Fruit fly (Drosophila melanogaster) whole organism, embryonic: ENCODE results near the gene PolQ.

Source experiments
- CG10209 ChIP-seq: fragments of 200-800 bp; sonication (Bioruptor generic); optimal IDR thresholded peaks from 3 replicates; lab custom pipeline; 2017; ENCODE audit warnings: missing biosample characterization, mild to moderate bottlenecking, missing genetic modification characterization, missing genetic modification reagents
- CG1024 ChIP-seq: fragments of 200-800 bp; sonication (Bioruptor generic); IDR thresholded peaks from 2 replicates; pipeline ENCODE4 v1.3.6; 2022; ENCODE audit warnings: missing biosample characterization, missing genetic modification characterization
- CG11247 ChIP-seq: fragments of 200-800 bp; sonication (Bioruptor generic); IDR thresholded peaks from 2 replicates; pipeline ENCODE4 v1.3.6; 2022; ENCODE audit warnings: missing biosample characterization, missing genetic modification characterization
- CG12391 ChIP-seq: fragments of 200-800 bp; sonication (Bioruptor generic); optimal IDR thresholded peaks from 3 replicates; lab custom pipeline; 2018; ENCODE audit warnings: missing biosample characterization, mild to moderate bottlenecking, missing genetic modification characterization, moderate library complexity
- CG13894 ChIP-seq: fragments of 200-800 bp; sonication (Bioruptor generic); optimal IDR thresholded peaks from 3 replicates; lab custom pipeline; 2018; ENCODE audit warnings: missing biosample characterization, mild to moderate bottlenecking, missing genetic modification characterization, moderate library complexity
- CG14014 ChIP-seq: fragments of 200-800 bp; sonication (Bioruptor generic); IDR thresholded peaks from 2 replicates; pipeline ENCODE4 v1.3.6; 2022; ENCODE audit warnings: missing biosample characterization, missing genetic modification characterization
- CG1602 ChIP-seq: fragments of 200-800 bp; sonication (Bioruptor generic); optimal IDR thresholded peaks from 3 replicates; lab custom pipeline; 2016; ENCODE audit warnings: missing biosample characterization, missing genetic modification characterization
- CG16863 ChIP-seq: fragments of 200-800 bp; sonication (Bioruptor generic); optimal IDR thresholded peaks from 3 replicates; lab custom pipeline; 2016; ENCODE audit warnings: missing biosample characterization, missing genetic modification characterization
- CG30403 ChIP-seq: fragments of 200-800 bp; sonication (Bioruptor generic); optimal IDR thresholded peaks from 3 replicates; lab custom pipeline; 2016; ENCODE audit warnings: missing biosample characterization, missing genetic modification characterization
- CG31441 ChIP-seq: fragments of 200-800 bp; sonication (Bioruptor generic); IDR thresholded peaks from 2 replicates; pipeline ENCODE4 v1.3.6; 2022; ENCODE audit warnings: missing biosample characterization, missing genetic modification characterization
- CG32532 ChIP-seq: fragments of 200-800 bp; sonication (Bioruptor generic); IDR thresholded peaks from 2 replicates; pipeline ENCODE4 v1.3.6; 2022; ENCODE audit warnings: missing biosample characterization, missing genetic modification characterization
- CG32772 ChIP-seq: fragments of 200-800 bp; sonication (Bioruptor generic); IDR thresholded peaks from 2 replicates; pipeline ENCODE4 v1.3.6; 2022; ENCODE audit warnings: missing biosample characterization, missing genetic modification characterization
- CG43689 ChIP-seq: fragments of 200-800 bp; sonication (Bioruptor generic); IDR thresholded peaks from 2 replicates; pipeline ENCODE4 v1.3.6; 2022; ENCODE audit warnings: missing biosample characterization, missing genetic modification characterization
- CG6689 ChIP-seq: fragments of 200-800 bp; sonication (Bioruptor generic); IDR thresholded peaks from 2 replicates; pipeline ENCODE4 v1.3.6; 2022; ENCODE audit warnings: missing biosample characterization, missing genetic modification characterization
- CG7271 ChIP-seq: fragments of 200-800 bp; sonication (Bioruptor generic); optimal IDR thresholded peaks from 2 replicates; lab custom pipeline; 2018; ENCODE audit warnings: missing biosample characterization, mild to moderate bottlenecking, missing genetic modification characterization, moderate library complexity
- CG7556 ChIP-seq: fragments of 200-800 bp; sonication (Bioruptor generic); optimal IDR thresholded peaks from 2 replicates; lab custom pipeline; 2017; ENCODE audit warnings: missing biosample characterization, mild to moderate bottlenecking, missing genetic modification characterization
- CG7786 ChIP-seq: fragments of 200-800 bp; sonication (Bioruptor generic); optimal IDR thresholded peaks from 2 replicates; lab custom pipeline; 2016; ENCODE audit warnings: missing biosample characterization, missing genetic modification characterization
- CG8765 ChIP-seq: fragments of 200-800 bp; sonication (Bioruptor generic); IDR thresholded peaks from 2 replicates; pipeline ENCODE4 v1.3.6; 2022; ENCODE audit warnings: missing biosample characterization, missing genetic modification characterization
- CHES-1-like ChIP-seq: fragments of 200-800 bp; sonication (Bioruptor generic); optimal IDR thresholded peaks from 2 replicates; lab custom pipeline; 2016; ENCODE audit warnings: missing biosample characterization, missing genetic modification characterization
- Dad ChIP-seq: fragments of 200-800 bp; sonication (Bioruptor generic); optimal IDR thresholded peaks from 3 replicates; lab custom pipeline; 2016; ENCODE audit warnings: missing biosample characterization, missing genetic modification characterization
- Deaf1 ChIP-seq: fragments of 200-800 bp; optimal IDR thresholded peaks from 3 replicates; lab custom pipeline; 2019; ENCODE audit warnings: missing biosample characterization, mild to moderate bottlenecking, missing genetic modification characterization, moderate library complexity
- Dip2 ChIP-seq: fragments of 200-800 bp; sonication (Bioruptor generic); IDR thresholded peaks from 2 replicates; pipeline ENCODE4 v1.3.6; 2022; ENCODE audit warnings: missing biosample characterization, missing genetic modification characterization
- E2f1 ChIP-seq: fragments of 200-800 bp; sonication (Bioruptor generic); IDR thresholded peaks from 2 replicates; pipeline ENCODE4 v1.3.6; 2022; ENCODE audit warnings: missing biosample characterization, missing genetic modification characterization
- ERR ChIP-seq: fragments of 200-800 bp; sonication (Bioruptor generic); optimal IDR thresholded peaks from 2 replicates; lab custom pipeline; 2016; ENCODE audit warnings: missing biosample characterization, missing genetic modification characterization
- H2.0 ChIP-seq: fragments of 200-800 bp; sonication (Bioruptor generic); IDR thresholded peaks from 2 replicates; pipeline ENCODE4 v1.3.6; 2022; ENCODE audit warnings: missing biosample characterization, missing genetic modification characterization
- Lim3 ChIP-seq: fragments of 200-800 bp; sonication (Bioruptor generic); IDR thresholded peaks from 2 replicates; pipeline ENCODE4 v1.3.6; 2022; ENCODE audit warnings: missing biosample characterization, missing genetic modification characterization
- MTF-1 ChIP-seq: fragments of 200-800 bp; sonication (Bioruptor generic); optimal IDR thresholded peaks from 2 replicates; lab custom pipeline; 2018; ENCODE audit warnings: missing biosample characterization, mild to moderate bottlenecking, missing genetic modification characterization, borderline replicate concordance
- Meics ChIP-seq: fragments of 200-800 bp; sonication (Bioruptor generic); optimal IDR thresholded peaks from 2 replicates; lab custom pipeline; 2017; ENCODE audit warnings: missing biosample characterization, mild to moderate bottlenecking, missing genetic modification characterization
- NK7.1 ChIP-seq: fragments of 200-800 bp; sonication (Bioruptor generic); optimal IDR thresholded peaks from 3 replicates; lab custom pipeline; 2016; ENCODE audit warnings: missing biosample characterization, missing genetic modification characterization
- Side ChIP-seq: fragments of 200-800 bp; sonication (Bioruptor generic); optimal IDR thresholded peaks from 2 replicates; lab custom pipeline; 2016; ENCODE audit warnings: missing biosample characterization, missing genetic modification characterization
- Usf ChIP-seq: fragments of 200-800 bp; sonication (Bioruptor generic); optimal IDR thresholded peaks from 2 replicates; lab custom pipeline; 2017; ENCODE audit warnings: missing genotype, missing biosample characterization, missing genetic modification characterization
- Xrp1 ChIP-seq: fragments of 200-800 bp; sonication (Bioruptor generic); IDR thresholded peaks from 2 replicates; pipeline ENCODE4 v1.3.6; 2022; ENCODE audit warnings: missing biosample characterization, missing genetic modification characterization
- ash1 ChIP-seq: fragments of 200-800 bp; sonication (Bioruptor generic); optimal IDR thresholded peaks from 2 replicates; lab custom pipeline; 2018; ENCODE audit warnings: missing biosample characterization, mild to moderate bottlenecking, missing genetic modification characterization
- cad ChIP-seq: fragments of >200 bp; optimal IDR thresholded peaks from 2 replicates; lab custom pipeline; 2017; ENCODE audit warnings: missing biosample characterization, missing genetic modification characterization
- cg ChIP-seq: fragments of 200-800 bp; sonication (Bioruptor generic); optimal IDR thresholded peaks from 3 replicates; lab custom pipeline; 2019; ENCODE audit warnings: missing biosample characterization, mild to moderate bottlenecking, missing genetic modification characterization, moderate library complexity
- corto ChIP-seq: fragments of 200-800 bp; sonication (Bioruptor generic); optimal IDR thresholded peaks from 2 replicates; lab custom pipeline; 2016; ENCODE audit warnings: missing biosample characterization, mild to moderate bottlenecking, missing genetic modification characterization, moderate library complexity
- dm ChIP-seq: fragments of 200-800 bp; sonication (Bioruptor generic); optimal IDR thresholded peaks from 3 replicates; lab custom pipeline; 2016; ENCODE audit warnings: missing biosample characterization, missing genetic modification characterization
- dysf ChIP-seq: fragments of 200-800 bp; sonication (Bioruptor generic); IDR thresholded peaks from 3 replicates; pipeline ENCODE4 v1.3.6; 2022; ENCODE audit warnings: missing biosample characterization, missing genetic modification characterization
- inv ChIP-seq: fragments of 200-800 bp; sonication (Bioruptor generic); IDR thresholded peaks from 2 replicates; pipeline ENCODE4 v1.3.6; 2022; ENCODE audit warnings: missing biosample characterization, missing genetic modification characterization; ENCODE audit not compliant: partially characterized antibody
- nau ChIP-seq: fragments of 200-800 bp; sonication (Bioruptor generic); optimal IDR thresholded peaks from 3 replicates; lab custom pipeline; 2017; ENCODE audit warnings: missing biosample characterization, mild to moderate bottlenecking, missing genetic modification characterization, missing genetic modification reagents
- p53 ChIP-seq: fragments of 200-800 bp; sonication (Bioruptor generic); optimal IDR thresholded peaks from 2 replicates; lab custom pipeline; 2016; ENCODE audit warnings: missing biosample characterization, missing genetic modification characterization
- pros ChIP-seq: fragments of 200-800 bp; sonication (Bioruptor generic); optimal IDR thresholded peaks from 3 replicates; lab custom pipeline; 2019; ENCODE audit warnings: missing biosample characterization, mild to moderate bottlenecking, missing genetic modification characterization, moderate library complexity
- ro ChIP-seq: fragments of 200-800 bp; sonication (Bioruptor generic); IDR thresholded peaks from 2 replicates; pipeline ENCODE4 v1.3.6; 2022; ENCODE audit warnings: missing biosample characterization, missing genetic modification characterization
- sna ChIP-seq: fragments of 200-800 bp; sonication (Bioruptor generic); IDR thresholded peaks from 2 replicates; pipeline ENCODE4 v1.3.6; 2022; ENCODE audit warnings: missing biosample characterization, missing genetic modification characterization; ENCODE audit not compliant: partially characterized antibody
- sob ChIP-seq: fragments of 200-800 bp; sonication (Bioruptor generic); IDR thresholded peaks from 2 replicates; pipeline ENCODE4 v1.3.6; 2022; ENCODE audit warnings: missing biosample characterization, missing genetic modification characterization
- sr ChIP-seq: fragments of 200-800 bp; sonication (Bioruptor generic); IDR thresholded peaks from 3 replicates; pipeline ENCODE4 v1.3.6; 2022; ENCODE audit warnings: missing biosample characterization, missing genetic modification characterization
- toy ChIP-seq: fragments of 200-800 bp; sonication (Bioruptor generic); IDR thresholded peaks from 2 replicates; pipeline ENCODE4 v1.3.6; 2022; ENCODE audit warnings: missing biosample characterization, missing genetic modification characterization
- ttk ChIP-seq: fragments of 200-800 bp; sonication (Bioruptor generic); IDR thresholded peaks from 2 replicates; pipeline ENCODE4 v2.1.2; 2022; ENCODE audit warnings: missing biosample characterization, missing genetic modification characterization
- vnd ChIP-seq: fragments of 200-800 bp; sonication (Bioruptor generic); IDR thresholded peaks from 3 replicates; pipeline ENCODE4 v1.3.6; 2022; ENCODE audit warnings: missing biosample characterization, missing genetic modification characterization; ENCODE audit not compliant: partially characterized antibody
- wor ChIP-seq: fragments of 200-800 bp; sonication (Bioruptor generic); IDR thresholded peaks from 2 replicates; pipeline ENCODE4 v1.3.6; 2022; ENCODE audit warnings: missing biosample characterization, missing genetic modification characterization
- zen ChIP-seq: fragments of 200-800 bp; sonication (Bioruptor generic); optimal IDR thresholded peaks from 3 replicates; lab custom pipeline; 2018; ENCODE audit warnings: missing biosample characterization, mild to moderate bottlenecking, missing genetic modification characterization, moderate library complexity

Gene PolQ

DNA sequence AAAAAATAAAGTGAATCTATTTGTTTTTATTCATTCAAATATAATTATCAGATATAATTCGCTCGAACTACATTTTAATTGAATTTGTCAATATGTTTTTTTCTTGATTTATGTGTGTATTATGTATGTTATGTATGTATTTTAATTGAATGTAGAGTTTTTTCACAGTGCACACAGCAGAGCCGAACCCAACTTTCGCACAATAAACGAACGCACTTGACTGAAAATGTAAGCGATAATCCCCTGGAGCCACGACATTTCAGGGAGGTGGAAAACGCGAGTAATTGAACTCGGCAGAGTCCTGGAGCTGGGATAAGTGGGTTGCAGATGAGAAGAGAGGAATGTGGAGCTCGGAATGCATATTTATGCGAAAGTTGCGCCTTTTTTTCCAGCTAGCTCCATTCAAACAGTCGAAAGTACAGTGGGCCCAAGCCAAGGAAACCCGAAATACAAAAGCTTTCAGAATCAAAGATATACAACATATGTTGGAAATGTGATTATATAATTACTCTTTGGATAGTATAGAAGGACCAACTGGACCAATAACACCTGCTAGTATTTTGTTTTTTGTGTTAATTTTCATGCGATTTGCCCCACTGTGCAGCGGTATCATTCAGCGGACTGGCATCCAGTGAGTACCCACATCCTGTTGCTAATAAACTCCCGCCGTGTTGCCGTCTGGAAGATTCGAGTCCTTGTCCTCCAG lies 16.0 kb upstream of the PolQ start (continued):
- TF ChIP-seq inv (GFP tag; lab: Robert Waterston, UW) (no peak), NK7.1 (GFP tag; lab: Kevin White, UChicago) (no peak), dm (GFP tag; lab: Kevin White, UChicago) (no peak), MTF-1 (GFP tag; lab: Kevin White, UChicago) (no peak), zen (tag; lab: Kevin White, UChicago) (no peak), CG7556 (GFP tag; lab: Kevin White, UChicago) (peak; percentile 49), CG10209 (no peak), vnd (GFP tag; lab: Robert Waterston, UW) (no peak), wor (no peak), ttk (GFP tag; lab: Robert Waterston, UW) (no peak), CG1024 (GFP tag; lab: Robert Waterston, UW) (no peak), cad (GFP tag; lab: Kevin White, UChicago) (no peak), E2f1 (no peak), CG16863 (GFP tag; lab: Kevin White, UChicago) (no peak), Meics (GFP tag; lab: Kevin White, UChicago) (peak; percentile 54), CG30403 (GFP tag; lab: Kevin White, UChicago) (peak; percentile 17), Dip2 (GFP tag; lab: Robert Waterston, UW) (no peak), Deaf1 (peak; percentile 71), cg (GFP tag; lab: Kevin White, UChicago) (no peak), CG8765 (GFP tag; lab: Robert Waterston, UW) (no peak), CG31441 (GFP tag; lab: Robert Waterston, UW) (no peak), CG7271 (tag; lab: Kevin White, UChicago) (no peak), H2.0 (0 out of 2 replicates have a peak, but pooled peaks have one; percentile 4), CG11247 (no peak), Side (GFP tag; lab: Kevin White, UChicago) (no peak), Dad (GFP tag; lab: Kevin White, UChicago) (no peak), ro (GFP tag; lab: Robert Waterston, UW) (no peak), nau (no peak), CG1602 (GFP tag; lab: Kevin White, UChicago) (no peak), CG12391 (tag; lab: Kevin White, UChicago) (no peak), CG43689 (GFP tag; lab: Robert Waterston, UW) (no peak), CG32772 (peak; percentile 24; the same call in 1 of the 2 replicates), Usf (GFP tag; lab: Kevin White, UChicago) (no peak), dysf (GFP tag; lab: Robert Waterston, UW) (peak; percentile 54; the same call in 2 of the 3 replicates), Lim3 (GFP tag; lab: Robert Waterston, UW) (no peak), sna (GFP tag; lab: Robert Waterston, UW) (no peak), pros (GFP tag; lab: Kevin White, UChicago) (no peak), sob (GFP tag; lab: Robert Waterston, UW) (no peak), sr (GFP tag; lab: Robert Waterston, UW) (no peak), CG7786 (GFP tag; lab: Kevin White, UChicago) (no peak), CG14014 (no peak), CG6689 (GFP tag; lab: Robert Waterston, UW) (no peak; the same call in 1 of the 2 replicates), Xrp1 (GFP tag; lab: Robert Waterston, UW) (peak; percentile 44; the same call in 1 of the 2 replicates), toy (GFP tag; lab: Robert Waterston, UW) (no peak), CG13894 (no peak), ash1 (no peak), corto (GFP tag; lab: Kevin White, UChicago) (no peak), ERR (GFP tag; lab: Kevin White, UChicago) (no peak), CHES-1-like (GFP tag; lab: Kevin White, UChicago) (no peak), p53 (GFP tag; lab: Kevin White, UChicago) (no peak), CG32532 (GFP tag; lab: Robert Waterston, UW) (no peak; the same call in 1 of the 2 replicates)
